Fruit fly (Drosophila melanogaster): ENCODE measurements around the gene C15.

dm6 chr3R:21534256-21534655, 34.5 kb downstream of the C15 start:
- TF ChIP-seq CG8119 (GFP tag; IDR thresholded peaks at IDR 0.05), result no peak
- TF ChIP-seq Eip93F (GFP tag; optimal IDR thresholded peaks at IDR 0.05), result no peak
- no peak for TF ChIP-seq net (GFP tag; optimal IDR thresholded peaks at IDR 0.05)
- no peak for TF ChIP-seq CG6792 (GFP tag; optimal IDR thresholded peaks at IDR 0.05)
- TF ChIP-seq CG9139 (GFP tag; optimal IDR thresholded peaks at IDR 0.05), result no peak
- TF ChIP-seq CG10631 (GFP tag; optimal IDR thresholded peaks at IDR 0.05), result no peak
- TF ChIP-seq pdm3 (GFP tag; optimal IDR thresholded peaks at IDR 0.05), result no peak
- no peak for TF ChIP-seq CG6808 (GFP tag; optimal IDR thresholded peaks at IDR 0.05)
- TF ChIP-seq CG8632 (GFP tag; optimal IDR thresholded peaks at IDR 0.05), result no peak
- no peak for TF ChIP-seq Sox102F (GFP tag; optimal IDR thresholded peaks at IDR 0.05)
- no peak for TF ChIP-seq OdsH (GFP tag; optimal IDR thresholded peaks at IDR 0.05)
- TF ChIP-seq Gug (GFP tag; IDR thresholded peaks at IDR 0.05), result no peak
- TF ChIP-seq fd85E (GFP tag; optimal IDR thresholded peaks at IDR 0.05), result no peak
- no peak for TF ChIP-seq Sox15 (GFP tag; optimal IDR thresholded peaks at IDR 0.05)
